Worm (Caenorhabditis elegans) whole organism, late embryonic: ENCODE measurements around the gene mboa-6.

Experiments
- ceh-31 ChIP-seq: sonication (generic microtip); optimal IDR thresholded peaks from 2 replicates; lab custom pipeline; 2016; ENCODE audit warnings: missing genetic modification characterization, missing compliant biosample characterization
- lin-11 ChIP-seq: fragments of 200-800 bp; sonication (Bioruptor generic); optimal IDR thresholded peaks from 2 replicates; lab custom pipeline; 2018; ENCODE audit warnings: mild to moderate bottlenecking, missing genetic modification characterization, missing compliant biosample characterization
- tbx-2 ChIP-seq: sonication (generic microtip); optimal IDR thresholded peaks from 2 replicates; lab custom pipeline; 2016; ENCODE audit warnings: missing genetic modification characterization, missing compliant biosample characterization

DNA sequence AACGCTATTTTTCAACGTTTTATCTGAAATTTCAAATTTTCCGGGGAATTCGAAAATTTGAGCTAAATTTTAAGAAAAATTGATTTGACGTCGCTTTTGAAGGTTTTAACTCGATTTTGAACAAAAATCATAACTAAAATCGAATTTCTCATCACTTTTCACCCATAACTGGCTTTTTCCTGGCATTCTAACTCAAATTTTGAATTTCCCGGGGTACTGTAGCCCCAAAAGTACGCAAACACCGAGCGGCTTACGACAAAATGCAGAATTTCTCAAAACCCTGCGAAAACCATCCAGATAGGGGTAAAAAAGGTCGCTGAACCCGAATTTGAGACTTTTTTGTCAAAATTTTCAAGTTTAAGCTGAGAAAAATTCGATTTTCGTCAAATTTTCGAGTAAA lies 34.5 kb downstream of the mboa-6 start:
- TF ChIP-seq lin-11 (tag; lab: Kevin White, UChicago) (no peak), tbx-2 (tag; lab: Kevin White, UChicago) (no peak), ceh-31 (tag; lab: Kevin White, UChicago) (no peak)
